Worm (Caenorhabditis elegans) whole organism, young adult: Measurements from ENCODE around the gene sru-30.

Experiments
- B0035.1 ChIP-seq: sonication (generic microtip); optimal IDR thresholded peaks from 2 replicates; lab custom pipeline; 2016; ENCODE audit warnings: missing genetic modification characterization, mild to moderate bottlenecking, missing compliant biosample characterization, missing genotype, missing genetic modification reagents
- B0336.3 ChIP-seq: fragments of 200-800 bp; sonication (Bioruptor generic); IDR thresholded peaks from 2 replicates; pipeline ENCODE4 v1.3.6; 2022; ENCODE audit warnings: missing genetic modification characterization, missing compliant biosample characterization
- C17E4.6 ChIP-seq: fragments of 200-800 bp; sonication (Bioruptor generic); IDR thresholded peaks from 2 replicates; pipeline ENCODE4 v1.3.6; 2022; ENCODE audit warnings: missing genetic modification reagents, missing genetic modification characterization, missing compliant biosample characterization
- F10E7.11 ChIP-seq: sonication (generic microtip); optimal IDR thresholded peaks from 2 replicates; lab custom pipeline; 2017; ENCODE audit warnings: mild to moderate bottlenecking, missing genetic modification characterization, moderate library complexity, missing compliant biosample characterization
- F22D6.2 ChIP-seq: sonication (generic microtip); optimal IDR thresholded peaks from 2 replicates; lab custom pipeline; 2016; ENCODE audit warnings: mild to moderate bottlenecking, missing genetic modification characterization, missing compliant biosample characterization
- F49E8.2 ChIP-seq: sonication (generic microtip); optimal IDR thresholded peaks from 3 replicates; lab custom pipeline; 2017; ENCODE audit warnings: missing genetic modification characterization, mild to moderate bottlenecking, missing compliant biosample characterization, antibody characterized with exemption, moderate library complexity; ENCODE audit not compliant: insufficient read depth
- T07F8.4 ChIP-seq: sonication (generic microtip); optimal IDR thresholded peaks from 2 replicates; lab custom pipeline; 2016; ENCODE audit warnings: mild to moderate bottlenecking, missing genetic modification characterization, moderate library complexity, missing compliant biosample characterization
- Y53F4B.3 ChIP-seq: fragments of 200-800 bp; sonication (Bioruptor generic); IDR thresholded peaks from 2 replicates; pipeline ENCODE4 v1.3.6; 2022; ENCODE audit warnings: missing genetic modification reagents, missing genetic modification characterization, missing compliant biosample characterization
- akir-1 ChIP-seq: fragments of 200-800 bp; sonication (Bioruptor generic); optimal IDR thresholded peaks from 2 replicates; lab custom pipeline; 2018; ENCODE audit warnings: mild to moderate bottlenecking, missing genetic modification characterization, moderate library complexity, missing compliant biosample characterization
- aptf-3 ChIP-seq: fragments of 200-800 bp; sonication (Bioruptor generic); IDR thresholded peaks from 2 replicates; pipeline ENCODE4 v1.3.6; 2022; ENCODE audit warnings: missing genetic modification characterization, missing compliant biosample characterization
- attf-5 ChIP-seq: fragments of 200-800 bp; sonication (Bioruptor generic); optimal IDR thresholded peaks from 2 replicates; lab custom pipeline; 2018; ENCODE audit warnings: mild to moderate bottlenecking, missing genetic modification characterization, missing compliant biosample characterization
- ceh-100 ChIP-seq: fragments of 200-800 bp; sonication (Bioruptor generic); IDR thresholded peaks from 2 replicates; pipeline ENCODE4 v1.3.6; 2022; ENCODE audit warnings: missing genetic modification reagents, missing genetic modification characterization, missing compliant biosample characterization
- ceh-58 ChIP-seq: fragments of 200-800 bp; sonication (Bioruptor generic); IDR thresholded peaks from 2 replicates; pipeline ENCODE4 v1.3.6; 2022; ENCODE audit warnings: missing genetic modification characterization, missing compliant biosample characterization
- ceh-91 ChIP-seq: fragments of 200-800 bp; sonication (Bioruptor generic); IDR thresholded peaks from 2 replicates; pipeline ENCODE4 v1.3.6; 2022; ENCODE audit warnings: missing genetic modification reagents, missing genetic modification characterization, missing compliant biosample characterization
- die-1 ChIP-seq: sonication (generic microtip); optimal IDR thresholded peaks from 2 replicates; lab custom pipeline; 2016; ENCODE audit warnings: missing genotype, mild to moderate bottlenecking, missing genetic modification characterization, missing compliant biosample characterization
- dox-1 ChIP-seq: fragments of 200-800 bp; sonication (Bioruptor generic); IDR thresholded peaks from 2 replicates; pipeline ENCODE4 v1.3.6; 2022; ENCODE audit warnings: missing genetic modification reagents, missing genetic modification characterization, missing compliant biosample characterization
- dpl-1 ChIP-seq: fragments of 150-350 bp; optimal IDR thresholded peaks from 2 replicates; lab custom pipeline; 2014; ENCODE audit warnings: missing biosample characterization, missing genetic modification reagents, missing genetic modification characterization
- efl-1 ChIP-seq: fragments of 150-350 bp; optimal IDR thresholded peaks from 2 replicates; lab custom pipeline; 2014; ENCODE audit warnings: missing biosample characterization, missing genetic modification reagents, missing genetic modification characterization
- let-607 ChIP-seq, 2 experiments: fragments of 200-800 bp in 1 of 2; sonication (Bioruptor generic) in 1 of 2; sonication (generic microtip) in 1 of 2; optimal IDR thresholded peaks; 2 replicates each; lab custom pipeline; 2016 to 2018; ENCODE audit warnings: mild to moderate bottlenecking in 2 of 2, missing compliant biosample characterization in 2 of 2, missing genetic modification characterization in 2 of 2, moderate library complexity in 2 of 2, missing genotype in 1 of 2
- lin-40 ChIP-seq: sonication (generic microtip); optimal IDR thresholded peaks from 2 replicates; lab custom pipeline; 2016; ENCODE audit warnings: missing genetic modification characterization, mild to moderate bottlenecking, missing compliant biosample characterization, missing genotype, missing genetic modification reagents
- lin-54 ChIP-seq: fragments of 200-800 bp; sonication (Bioruptor generic); optimal IDR thresholded peaks from 2 replicates; lab custom pipeline; 2018; ENCODE audit warnings: mild to moderate bottlenecking, missing genetic modification characterization, missing compliant biosample characterization
- lir-1 ChIP-seq: fragments of 200-800 bp; sonication (Bioruptor generic); conservative IDR thresholded peaks from 2 replicates; pipeline ENCODE4 v1.3.6; 2022; ENCODE audit warnings: missing genetic modification reagents, missing genetic modification characterization, missing compliant biosample characterization
- madf-6 ChIP-seq: fragments of 200-800 bp; sonication (Bioruptor generic); IDR thresholded peaks from 2 replicates; pipeline ENCODE4 v1.3.6; 2022; ENCODE audit warnings: missing genetic modification reagents, missing genetic modification characterization, missing compliant biosample characterization
- madf-8 ChIP-seq: fragments of 200-800 bp; sonication (Bioruptor generic); conservative IDR thresholded peaks from 2 replicates; pipeline ENCODE4 v1.3.6; 2022; ENCODE audit warnings: missing genetic modification reagents, missing genetic modification characterization, missing compliant biosample characterization
- mes-4 ChIP-seq: sonication (generic microtip); optimal IDR thresholded peaks from 2 replicates; lab custom pipeline; 2016; ENCODE audit warnings: missing genotype, missing genetic modification characterization, missing compliant biosample characterization
- nfya-1 ChIP-seq: sonication (generic microtip); optimal IDR thresholded peaks from 2 replicates; lab custom pipeline; 2017; ENCODE audit warnings: antibody characterized with exemption, missing compliant biosample characterization, missing genetic modification characterization, borderline replicate concordance; ENCODE audit not compliant: insufficient read depth
- nhr-179 ChIP-seq: sonication (generic microtip); optimal IDR thresholded peaks from 2 replicates; lab custom pipeline; 2016; ENCODE audit warnings: mild to moderate bottlenecking, missing genetic modification characterization, missing compliant biosample characterization
- nhr-27 ChIP-seq: fragments of 200-800 bp; sonication (Bioruptor generic); optimal IDR thresholded peaks from 2 replicates; lab custom pipeline; 2018; ENCODE audit warnings: mild to moderate bottlenecking, missing genetic modification characterization, moderate library complexity, missing compliant biosample characterization
- nhr-80 ChIP-seq: sonication (generic microtip); optimal IDR thresholded peaks from 2 replicates; lab custom pipeline; 2016; ENCODE audit warnings: missing genetic modification characterization, missing compliant biosample characterization
- rcor-1 ChIP-seq: fragments of 200-800 bp; sonication (Bioruptor generic); IDR thresholded peaks from 2 replicates; pipeline ENCODE4 v1.3.6; 2022; ENCODE audit warnings: missing genetic modification reagents, missing genetic modification characterization, missing compliant biosample characterization
- repo-1 ChIP-seq: sonication (generic microtip); optimal IDR thresholded peaks from 2 replicates; lab custom pipeline; 2017; ENCODE audit warnings: mild to moderate bottlenecking, missing genetic modification characterization, missing compliant biosample characterization
- snpc-1.3 ChIP-seq: sonication (generic microtip); optimal IDR thresholded peaks from 2 replicates; lab custom pipeline; 2017; ENCODE audit warnings: missing genetic modification characterization, mild to moderate bottlenecking, missing compliant biosample characterization, antibody characterized with exemption, moderate library complexity, missing genotype, missing genetic modification reagents; ENCODE audit not compliant: insufficient read depth
- snpc-3.4 ChIP-seq: sonication (generic microtip); optimal IDR thresholded peaks from 2 replicates; lab custom pipeline; 2017; ENCODE audit warnings: missing genetic modification characterization, mild to moderate bottlenecking, missing compliant biosample characterization, antibody characterized with exemption, moderate library complexity, missing genotype, missing genetic modification reagents
- sptf-2 ChIP-seq: fragments of 200-800 bp; sonication (Bioruptor generic); optimal IDR thresholded peaks from 2 replicates; lab custom pipeline; 2018; ENCODE audit warnings: mild to moderate bottlenecking, missing genetic modification characterization, missing compliant biosample characterization
- tbp1 ChIP-seq: fragments of 200-800 bp; sonication (Bioruptor generic); optimal IDR thresholded peaks from 2 replicates; lab custom pipeline; 2018; ENCODE audit warnings: mild to moderate bottlenecking, missing genetic modification characterization, missing compliant biosample characterization
- zfh-2 ChIP-seq: fragments of 200-800 bp; sonication (Bioruptor generic); conservative IDR thresholded peaks from 2 replicates; pipeline ENCODE4 v1.3.6; 2022; ENCODE audit warnings: missing genetic modification reagents, missing genetic modification characterization, missing compliant biosample characterization
- ztf-18 ChIP-seq: sonication (generic microtip); optimal IDR thresholded peaks from 2 replicates; lab custom pipeline; 2016; ENCODE audit warnings: missing genotype, mild to moderate bottlenecking, missing genetic modification characterization, missing compliant biosample characterization
- ztf-28 ChIP-seq: fragments of 200-800 bp; sonication (Bioruptor generic); IDR thresholded peaks from 2 replicates; pipeline ENCODE4 v1.3.6; 2022; ENCODE audit warnings: missing genetic modification reagents, missing genetic modification characterization, missing compliant biosample characterization
- ztf-3 ChIP-seq: fragments of 200-800 bp; sonication (Bioruptor generic); optimal IDR thresholded peaks from 2 replicates; lab custom pipeline; 2018; ENCODE audit warnings: mild to moderate bottlenecking, missing genetic modification characterization, missing compliant biosample characterization
- ztf-6 ChIP-seq: fragments of 200-800 bp; sonication (Bioruptor generic); IDR thresholded peaks from 2 replicates; pipeline ENCODE4 v1.3.6; 2022; ENCODE audit warnings: missing genetic modification reagents, missing genetic modification characterization, missing compliant biosample characterization

sru-30 gene

DNA sequence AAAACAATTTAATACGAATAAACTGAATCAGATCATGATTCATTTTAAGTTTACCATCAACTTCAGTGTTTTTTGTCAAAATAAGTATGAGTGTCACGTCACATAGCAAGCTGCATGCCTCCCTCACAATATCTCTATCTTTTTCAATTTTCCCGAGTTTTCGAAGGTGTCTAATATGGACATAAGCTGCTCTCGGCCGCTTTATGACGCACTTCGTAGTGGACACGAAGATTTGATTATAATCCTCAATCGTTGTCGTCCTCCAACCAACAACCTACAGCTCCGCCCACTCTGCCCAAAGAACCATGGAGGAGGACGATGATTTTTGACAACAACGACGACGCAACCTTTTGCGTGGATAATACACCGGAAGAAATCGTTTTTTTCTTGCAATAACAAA lies 17.6 kb upstream of the sru-30 start:
- no peak for TF ChIP-seq dox-1
- no peak for TF ChIP-seq F22D6.2
- no peak for TF ChIP-seq F10E7.11 (tag; lab: Kevin White, UChicago)
- no peak for TF ChIP-seq ceh-91 (GFP tag; lab: Robert Waterston, UW)
- no peak for TF ChIP-seq repo-1 (tag; lab: Kevin White, UChicago)
- no peak for TF ChIP-seq lin-40
- TF ChIP-seq lin-54 (GFP tag; lab: Kevin White, UChicago), result no peak
- TF ChIP-seq lir-1 (GFP tag; lab: Robert Waterston, UW), result no peak
- TF ChIP-seq ztf-6 (GFP tag; lab: Robert Waterston, UW), result no peak
- TF ChIP-seq B0336.3 (GFP tag; lab: Robert Waterston, UW), result no peak
- TF ChIP-seq dpl-1 (GFP tag; lab: Kevin White, UChicago), result no peak
- TF ChIP-seq tbp1 (GFP tag; lab: Kevin White, UChicago), result no peak
- no peak for TF ChIP-seq nhr-80 (tag; lab: Kevin White, UChicago)
- no peak for TF ChIP-seq akir-1 (GFP tag; lab: Kevin White, UChicago)

DNA sequence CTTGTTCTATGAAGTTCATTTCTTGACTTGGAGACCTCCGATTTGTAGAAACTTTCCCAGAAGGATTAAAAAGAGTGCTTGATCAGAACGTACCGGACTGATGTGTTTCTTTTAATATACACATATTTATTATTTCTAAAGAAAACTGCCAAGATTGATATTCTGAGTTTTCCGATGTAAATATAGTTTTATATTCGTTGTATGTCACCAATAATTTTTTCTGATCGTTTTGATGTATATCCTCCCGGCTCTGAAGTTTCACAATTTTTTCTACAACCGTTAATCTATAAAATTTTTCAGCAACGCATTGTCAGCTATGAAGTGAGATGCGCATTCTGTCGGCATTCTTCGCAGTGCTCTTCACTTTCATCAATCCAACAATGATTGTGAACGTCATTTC lies 17.1 kb upstream of the sru-30 start, which contains the start of gene F46B6.9:
Gene F46B6.9, plus strand, starts transcription at position 301 of the 400 bp plus-strand sequence.
- TF ChIP-seq F49E8.2 (tag; lab: Kevin White, UChicago) (no peak), Y53F4B.3 (GFP tag; lab: Robert Waterston, UW) (no peak), ztf-3 (no peak), zfh-2 (GFP tag; lab: Robert Waterston, UW) (no peak), C17E4.6 (no peak), let-607 (tag; optimal IDR thresholded peaks at IDR 0.05; lab: Kevin White, UChicago) (no peak), B0336.3 (GFP tag; lab: Robert Waterston, UW) (no peak), madf-6 (GFP tag; lab: Robert Waterston, UW) (no peak), nhr-80 (tag; lab: Kevin White, UChicago) (no peak), ceh-100 (no peak), attf-5 (GFP tag; lab: Kevin White, UChicago) (no peak)

DNA sequence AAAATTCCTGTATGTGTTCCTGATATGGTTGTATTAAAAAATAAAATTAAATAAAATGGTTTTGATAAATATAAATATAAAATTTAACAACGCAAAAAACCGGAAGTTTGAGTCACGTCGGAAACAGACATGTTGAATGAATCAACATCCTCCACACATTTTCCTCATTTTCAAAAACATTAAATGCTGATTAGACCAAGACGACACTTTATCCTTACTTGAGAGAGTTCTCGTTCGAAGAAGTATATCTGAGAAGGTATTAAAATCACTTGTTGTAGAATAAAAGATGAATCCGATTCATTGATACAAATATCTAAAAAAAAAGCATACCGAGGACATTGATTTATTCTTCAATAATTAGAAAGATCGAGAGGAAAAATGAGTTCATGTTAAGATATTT lies 15.4 kb upstream of the sru-30 start:
- no peak for TF ChIP-seq let-607 (tag; optimal IDR thresholded peaks at IDR 0.05; lab: Kevin White, UChicago)
- TF ChIP-seq die-1 (tag; lab: Kevin White, UChicago), result no peak
- TF ChIP-seq ceh-100, result no peak
- TF ChIP-seq nhr-179 (tag; lab: Kevin White, UChicago), result no peak

DNA sequence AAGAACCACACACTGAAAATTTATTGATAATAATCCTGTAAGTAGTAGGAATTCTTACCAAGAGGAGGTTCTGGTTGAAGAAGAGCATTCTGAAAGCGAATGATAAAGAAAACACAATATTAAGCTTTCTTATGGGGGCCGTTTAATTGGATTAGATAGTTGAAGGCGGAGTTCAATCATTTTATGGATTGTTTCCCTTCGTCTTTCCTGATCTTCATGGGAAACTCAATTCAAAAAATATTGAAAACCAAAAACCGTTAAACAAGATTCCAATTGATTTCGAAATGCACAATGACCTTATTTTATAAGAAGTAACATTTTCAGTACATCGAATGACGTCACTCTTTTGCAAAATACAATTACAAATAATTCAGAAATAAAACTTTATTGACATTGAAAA lies 14.6 kb upstream of the sru-30 start, which contains the start of gene F46B6.13:
Gene F46B6.13, minus strand, starts transcription at position 101 of the 400 bp plus-strand sequence.
- TF ChIP-seq madf-8 (GFP tag; lab: Robert Waterston, UW), result no peak
- TF ChIP-seq ztf-28 (GFP tag; lab: Robert Waterston, UW), result no peak
- TF ChIP-seq snpc-1.3, result no peak

DNA sequence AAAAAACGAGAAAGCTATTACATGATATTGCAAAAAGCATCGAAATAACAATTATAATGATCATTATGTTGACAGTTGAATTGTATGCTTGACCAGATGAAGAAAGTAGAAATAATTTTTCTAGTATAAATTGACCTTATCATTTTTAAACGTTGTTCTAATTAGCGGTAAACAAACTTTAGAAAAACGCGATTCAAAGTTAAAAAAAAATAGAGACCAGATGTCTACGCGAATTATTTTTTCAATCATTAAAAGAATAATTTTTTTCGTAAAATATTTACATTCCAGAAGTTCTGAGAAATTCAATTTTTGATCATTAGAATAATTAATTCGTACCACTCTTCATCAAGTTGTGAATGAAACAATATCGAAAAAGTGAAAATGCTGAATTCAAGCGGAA lies 11.7 kb upstream of the sru-30 start, which contains the start of gene F46B6.10:
Gene F46B6.10, minus strand, starts transcription at position 101 of the 400 bp plus-strand sequence.
- TF ChIP-seq sptf-2 (GFP tag; lab: Kevin White, UChicago), result no peak
- TF ChIP-seq ceh-91 (GFP tag; lab: Robert Waterston, UW), result no peak
- TF ChIP-seq mes-4, result no peak
- TF ChIP-seq ceh-58 (GFP tag; lab: Robert Waterston, UW), result no peak
- TF ChIP-seq nhr-27, result no peak
- TF ChIP-seq madf-8 (GFP tag; lab: Robert Waterston, UW), result no peak
- TF ChIP-seq lin-54 (GFP tag; lab: Kevin White, UChicago), result no peak
- no peak for TF ChIP-seq rcor-1 (GFP tag; lab: Robert Waterston, UW)
- no peak for TF ChIP-seq F10E7.11 (tag; lab: Kevin White, UChicago)
- TF ChIP-seq nfya-1 (tag; lab: Kevin White, UChicago), result no peak
- no peak for TF ChIP-seq B0035.1
- no peak for TF ChIP-seq lin-40
- no peak for TF ChIP-seq efl-1 (GFP tag; lab: Kevin White, UChicago)
- TF ChIP-seq T07F8.4, result no peak
- no peak for TF ChIP-seq aptf-3 (GFP tag; lab: Robert Waterston, UW)
- no peak for TF ChIP-seq ztf-18
- no peak for TF ChIP-seq zfh-2 (GFP tag; lab: Robert Waterston, UW)
- TF ChIP-seq snpc-3.4 (tag; lab: Kevin White, UChicago), result no peak
- TF ChIP-seq, all 124 proteins: peak for 0
